Worm (Caenorhabditis elegans): ENCODE results near the gene mec-18.

DNA sequence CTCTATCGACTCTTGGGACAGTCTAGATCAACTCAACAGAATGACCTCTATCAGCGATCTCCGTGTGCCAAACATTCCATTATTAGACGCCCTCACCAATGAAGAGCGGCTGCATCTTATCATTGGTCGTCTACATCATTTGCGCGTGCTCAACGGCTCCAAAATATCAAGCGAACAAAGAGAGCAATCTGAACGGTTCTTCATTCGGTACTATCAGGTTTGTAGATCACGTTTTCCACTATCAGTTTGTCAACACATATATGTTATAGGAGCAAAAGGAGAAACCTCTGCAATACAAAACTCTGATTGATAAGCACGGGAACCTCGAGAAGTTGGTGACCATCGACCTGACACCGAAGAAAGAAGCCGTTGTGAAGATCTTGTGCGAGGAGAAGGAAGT, 5.6 kb downstream of the mec-18 start:
- TF ChIP-seq egl-13 (tag; optimal IDR thresholded peaks at IDR 0.05) (no peak), unc-62 (GFP tag; optimal IDR thresholded peaks at IDR 0.05) (no peak), efl-3 (GFP tag; optimal IDR thresholded peaks at IDR 0.05) (no peak), nhr-237 (tag; optimal IDR thresholded peaks at IDR 0.05) (no peak)

Measured in whole organism, L1 larva.